Worm (Caenorhabditis elegans): Measurements from ENCODE around the gene str-227.

ce11 chrV:3541117-3541516, 23.1 kb downstream of the str-227 start, which contains the start of gene srbc-67:
- TF ChIP-seq pbrm-1 (GFP tag; IDR thresholded peaks at IDR 0.05) (no peak), ZK185.1 (tag; optimal IDR thresholded peaks at IDR 0.05; ENCODE audit: poor library complexity, severe bottlenecking) (no peak), Y53G8AR.9 (GFP tag; conservative IDR thresholded peaks at IDR 0.05) (no peak), madf-6 (GFP tag; IDR thresholded peaks at IDR 0.05) (no peak), ama-1 (optimal IDR thresholded peaks at IDR 0.05) (no peak), ama-1 (GFP tag; optimal IDR thresholded peaks at IDR 0.05) (no peak)
